Fruit fly (Drosophila melanogaster): Measurements from ENCODE around the gene Trmt61.

DNA sequence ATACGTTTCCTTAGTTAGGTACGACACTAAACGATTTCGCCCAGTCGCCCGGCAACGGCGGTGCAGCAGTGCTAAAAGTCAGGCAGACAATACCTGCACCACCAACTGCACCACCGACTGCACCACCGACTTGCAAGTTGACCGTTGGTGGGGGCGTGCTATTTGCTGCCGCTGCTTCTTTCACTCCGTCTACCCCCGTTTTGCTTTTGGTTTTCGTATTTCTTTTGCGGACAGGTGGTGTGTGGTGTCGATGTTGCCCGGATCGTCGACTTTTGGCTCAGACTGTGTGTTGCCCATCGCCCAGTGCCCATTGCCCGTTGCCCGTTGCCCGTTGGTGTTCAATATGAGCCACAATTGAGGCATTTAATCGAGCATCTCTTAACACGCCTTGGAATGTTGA lies 5.4 kb downstream of the Trmt61 start:
- TF ChIP-seq Clk (GFP tag; optimal IDR thresholded peaks at IDR 0.05), result no peak
- no peak for TF ChIP-seq Mnt (GFP tag; optimal IDR thresholded peaks at IDR 0.05)
- TF ChIP-seq Hr96 (GFP tag; optimal IDR thresholded peaks at IDR 0.05), result no peak
- TF ChIP-seq CG7045 (GFP tag; optimal IDR thresholded peaks at IDR 0.05), result no peak
- TF ChIP-seq cnc (optimal IDR thresholded peaks at IDR 0.05), result no peak
- no peak for TF ChIP-seq pad (GFP tag; optimal IDR thresholded peaks at IDR 0.05)
- TF ChIP-seq CG14711 (tag; optimal IDR thresholded peaks at IDR 0.05), result no peak
- TF ChIP-seq CG12768 (GFP tag; optimal IDR thresholded peaks at IDR 0.05), result no peak
- TF ChIP-seq tj (GFP tag; optimal IDR thresholded peaks at IDR 0.05), result no peak
- TF ChIP-seq CG7101 (tag; optimal IDR thresholded peaks at IDR 0.05), result no peak

All from whole organism, adult.